Worm (Caenorhabditis elegans) whole organism, L4/young adult: Measurements from ENCODE around the gene cyp-33C5.

Source experiments
- W03F9.2 ChIP-seq: fragments of 150-350 bp; optimal IDR thresholded peaks from 2 replicates; lab custom pipeline; 2014; ENCODE audit warnings: missing biosample characterization, missing genetic modification characterization
- dao-5 ChIP-seq: sonication (generic microtip); optimal IDR thresholded peaks from 2 replicates; lab custom pipeline; 2016; ENCODE audit warnings: missing genotype, missing genetic modification characterization, moderate library complexity, missing compliant biosample characterization
- him-1 ChIP-seq: sonication (generic microtip); optimal IDR thresholded peaks from 2 replicates; lab custom pipeline; 2016; ENCODE audit warnings: missing genotype, missing genetic modification reagents, missing genetic modification characterization, missing compliant biosample characterization

DNA sequence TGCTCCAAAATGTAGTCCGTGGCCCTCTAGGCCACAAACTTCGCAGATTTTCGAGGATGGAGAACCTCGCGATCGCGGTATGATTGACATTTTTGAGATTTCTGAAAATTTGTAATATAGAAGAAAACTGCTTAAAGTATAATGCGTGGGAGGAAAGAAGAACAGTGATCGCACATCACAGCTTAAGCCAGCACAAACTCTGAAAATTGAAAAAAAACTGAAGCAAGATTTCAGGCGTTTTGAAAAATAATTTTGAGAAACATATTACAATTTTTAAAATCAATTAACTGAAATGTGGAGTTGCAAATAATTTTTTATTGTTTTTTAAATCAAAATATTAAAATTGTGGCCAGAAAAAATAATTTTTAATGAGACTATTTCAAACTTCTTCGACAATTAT is 22.2 kb downstream of the cyp-33C5 start, which contains the start of gene nhr-275:
- TF ChIP-seq him-1 (tag; lab: Kevin White, UChicago), result no peak
- no peak for TF ChIP-seq dao-5 (tag; lab: Kevin White, UChicago)
- TF ChIP-seq W03F9.2 (tag; lab: Kevin White, UChicago), result no peak
